Worm (Caenorhabditis elegans) whole organism, young adult: ENCODE measurements around the gene M05D6.1.

Source experiments
- B0035.1 ChIP-seq: sonication (generic microtip); optimal IDR thresholded peaks from 2 replicates; lab custom pipeline; 2016; ENCODE audit warnings: missing genetic modification characterization, mild to moderate bottlenecking, missing compliant biosample characterization, missing genotype, missing genetic modification reagents
- B0336.3 ChIP-seq: fragments of 200-800 bp; sonication (Bioruptor generic); IDR thresholded peaks from 2 replicates; pipeline ENCODE4 v1.3.6; 2022; ENCODE audit warnings: missing genetic modification characterization, missing compliant biosample characterization
- K11D2.4 ChIP-seq: fragments of 200-800 bp; sonication (Bioruptor generic); IDR thresholded peaks from 2 replicates; pipeline ENCODE4 v1.3.6; 2022; ENCODE audit warnings: missing genetic modification reagents, missing genetic modification characterization, missing compliant biosample characterization
- T26A5.8 ChIP-seq: sonication (generic microtip); optimal IDR thresholded peaks from 2 replicates; lab custom pipeline; 2016; ENCODE audit warnings: missing genetic modification characterization, missing compliant biosample characterization
- Y53G8AR.9 ChIP-seq: fragments of 200-800 bp; sonication (Bioruptor generic); conservative IDR thresholded peaks from 2 replicates; pipeline ENCODE4 v1.3.6; 2022; ENCODE audit warnings: missing genetic modification reagents, missing genetic modification characterization, missing compliant biosample characterization
- Y56A3A.18 ChIP-seq: fragments of 200-800 bp; sonication (Bioruptor generic); IDR thresholded peaks from 2 replicates; pipeline ENCODE4 v1.3.6; 2022; ENCODE audit warnings: missing genetic modification reagents, missing genetic modification characterization, missing compliant biosample characterization
- ZK185.1 ChIP-seq: sonication (generic microtip); optimal IDR thresholded peaks from 2 replicates; lab custom pipeline; 2016; ENCODE audit warnings: mild to moderate bottlenecking, missing genetic modification characterization, missing compliant biosample characterization; ENCODE audit not compliant: poor library complexity, severe bottlenecking
- ama-1 ChIP-seq, 3 experiments: fragments of 150-350 bp in 1 of 3; sonication (generic microtip) in 2 of 3; optimal IDR thresholded peaks; 2 replicates each; lab custom pipeline; 2014 to 2018; ENCODE audit warnings: missing biosample characterization in 2 of 3, missing genetic modification characterization in 2 of 3, missing genetic modification reagents in 2 of 3
- aptf-2 ChIP-seq: fragments of 200-800 bp; sonication (Bioruptor generic); conservative IDR thresholded peaks from 2 replicates; pipeline ENCODE4 v1.3.6; 2022; ENCODE audit warnings: missing genetic modification reagents, missing genetic modification characterization, missing compliant biosample characterization
- attf-5 ChIP-seq: fragments of 200-800 bp; sonication (Bioruptor generic); optimal IDR thresholded peaks from 2 replicates; lab custom pipeline; 2018; ENCODE audit warnings: mild to moderate bottlenecking, missing genetic modification characterization, missing compliant biosample characterization
- ccch-3 ChIP-seq: fragments of 200-800 bp; sonication (Bioruptor generic); optimal IDR thresholded peaks from 2 replicates; lab custom pipeline; 2018; ENCODE audit warnings: mild to moderate bottlenecking, missing genetic modification characterization, missing compliant biosample characterization
- cebp-1 ChIP-seq, 2 experiments: fragments of 200-800 bp in 1 of 2; sonication (Bioruptor generic) in 1 of 2; sonication (generic microtip) in 1 of 2; IDR thresholded peaks in 1 of 2; optimal IDR thresholded peaks in 1 of 2; 2 replicates each; pipeline versions ENCODE4 v1.3.6 to Lab custom; 2017 to 2022; ENCODE audit warnings: missing compliant biosample characterization in 2 of 2, missing genetic modification characterization in 2 of 2, mild to moderate bottlenecking in 1 of 2, missing genetic modification reagents in 1 of 2, moderate library complexity in 1 of 2
- ceh-27 ChIP-seq: fragments of 200-800 bp; sonication (Bioruptor generic); optimal IDR thresholded peaks from 2 replicates; lab custom pipeline; 2018; ENCODE audit warnings: mild to moderate bottlenecking, missing genetic modification characterization, moderate library complexity, missing compliant biosample characterization
- ekl-4 ChIP-seq: fragments of 200-800 bp; sonication (Bioruptor generic); IDR thresholded peaks from 2 replicates; pipeline ENCODE4 v1.3.6; 2022; ENCODE audit warnings: missing genetic modification reagents, missing genetic modification characterization, missing compliant biosample characterization
- hlh-26 ChIP-seq: fragments of 200-800 bp; sonication (Bioruptor generic); conservative IDR thresholded peaks from 2 replicates; pipeline ENCODE4 v1.3.6; 2022; ENCODE audit warnings: missing genetic modification reagents, missing genetic modification characterization, missing compliant biosample characterization
- hmg-1.2 ChIP-seq: fragments of 200-800 bp; sonication (Bioruptor generic); IDR thresholded peaks from 2 replicates; pipeline ENCODE4 v1.3.6; 2022; ENCODE audit warnings: missing genetic modification reagents, missing genetic modification characterization, missing compliant biosample characterization
- hsf-1 ChIP-seq: fragments of 200-800 bp; sonication (Bioruptor generic); IDR thresholded peaks from 2 replicates; pipeline ENCODE4 v1.3.6; 2022; ENCODE audit warnings: missing genetic modification reagents, missing genetic modification characterization, missing compliant biosample characterization
- lin-26 ChIP-seq: fragments of 200-800 bp; sonication (Bioruptor generic); IDR thresholded peaks from 2 replicates; pipeline ENCODE4 v1.3.6; 2022; ENCODE audit warnings: missing genetic modification reagents, missing genetic modification characterization, missing compliant biosample characterization
- lin-40 ChIP-seq: sonication (generic microtip); optimal IDR thresholded peaks from 2 replicates; lab custom pipeline; 2016; ENCODE audit warnings: missing genetic modification characterization, mild to moderate bottlenecking, missing compliant biosample characterization, missing genotype, missing genetic modification reagents
- lsl-1 ChIP-seq: fragments of 200-800 bp; sonication (Bioruptor generic); optimal IDR thresholded peaks from 2 replicates; lab custom pipeline; 2018; ENCODE audit warnings: mild to moderate bottlenecking, missing genetic modification characterization, moderate library complexity, missing compliant biosample characterization
- lsy-27 ChIP-seq: sonication (generic microtip); optimal IDR thresholded peaks from 2 replicates; lab custom pipeline; 2017; ENCODE audit warnings: missing genetic modification characterization, mild to moderate bottlenecking, missing compliant biosample characterization, antibody characterized with exemption, missing genotype, borderline replicate concordance; ENCODE audit not compliant: insufficient read depth
- madf-6 ChIP-seq: fragments of 200-800 bp; sonication (Bioruptor generic); IDR thresholded peaks from 2 replicates; pipeline ENCODE4 v1.3.6; 2022; ENCODE audit warnings: missing genetic modification reagents, missing genetic modification characterization, missing compliant biosample characterization
- madf-8 ChIP-seq: fragments of 200-800 bp; sonication (Bioruptor generic); conservative IDR thresholded peaks from 2 replicates; pipeline ENCODE4 v1.3.6; 2022; ENCODE audit warnings: missing genetic modification reagents, missing genetic modification characterization, missing compliant biosample characterization
- mcd-1 ChIP-seq: fragments of 200-800 bp; sonication (Bioruptor generic); IDR thresholded peaks from 2 replicates; pipeline ENCODE4 v1.3.6; 2022; ENCODE audit warnings: missing genetic modification reagents, missing genetic modification characterization, missing compliant biosample characterization
- nfya-1 ChIP-seq: sonication (generic microtip); optimal IDR thresholded peaks from 2 replicates; lab custom pipeline; 2017; ENCODE audit warnings: antibody characterized with exemption, missing compliant biosample characterization, missing genetic modification characterization, borderline replicate concordance; ENCODE audit not compliant: insufficient read depth
- nhr-179 ChIP-seq: sonication (generic microtip); optimal IDR thresholded peaks from 2 replicates; lab custom pipeline; 2016; ENCODE audit warnings: mild to moderate bottlenecking, missing genetic modification characterization, missing compliant biosample characterization
- nhr-80 ChIP-seq: sonication (generic microtip); optimal IDR thresholded peaks from 2 replicates; lab custom pipeline; 2016; ENCODE audit warnings: missing genetic modification characterization, missing compliant biosample characterization
- sdz-38 ChIP-seq: sonication (generic microtip); optimal IDR thresholded peaks from 2 replicates; lab custom pipeline; 2016; ENCODE audit warnings: missing genotype, missing genetic modification characterization, missing compliant biosample characterization
- snpc-1.3 ChIP-seq: sonication (generic microtip); optimal IDR thresholded peaks from 2 replicates; lab custom pipeline; 2017; ENCODE audit warnings: missing genetic modification characterization, mild to moderate bottlenecking, missing compliant biosample characterization, antibody characterized with exemption, moderate library complexity, missing genotype, missing genetic modification reagents; ENCODE audit not compliant: insufficient read depth
- ztf-22 ChIP-seq: fragments of 200-800 bp; sonication (Bioruptor generic); optimal IDR thresholded peaks from 2 replicates; lab custom pipeline; 2018; ENCODE audit warnings: mild to moderate bottlenecking, missing genetic modification characterization, moderate library complexity, missing compliant biosample characterization

M05D6.1 gene

ce11 chrII:8484546-8484945, 9.3 kb upstream of the M05D6.1 start:
- TF ChIP-seq aptf-2 (no peak), sdz-38 (tag; lab: Kevin White, UChicago) (no peak), B0336.3 (peak; percentile 43; the same call in 1 of the 2 replicates), cebp-1 (GFP tag; IDR thresholded peaks at IDR 0.05; lab: Robert Waterston, UW) (no peak), cebp-1 (tag; optimal IDR thresholded peaks at IDR 0.05; lab: Kevin White, UChicago) (peak; percentile 31), ztf-22 (GFP tag; lab: Kevin White, UChicago) (peak; percentile 18), Y53G8AR.9 (0 out of 2 replicates have a peak, but pooled peaks have one; percentile 58), nhr-80 (tag; lab: Kevin White, UChicago) (peak; percentile 66), Y56A3A.18 (GFP tag; lab: Robert Waterston, UW) (peak; percentile 80)

DNA sequence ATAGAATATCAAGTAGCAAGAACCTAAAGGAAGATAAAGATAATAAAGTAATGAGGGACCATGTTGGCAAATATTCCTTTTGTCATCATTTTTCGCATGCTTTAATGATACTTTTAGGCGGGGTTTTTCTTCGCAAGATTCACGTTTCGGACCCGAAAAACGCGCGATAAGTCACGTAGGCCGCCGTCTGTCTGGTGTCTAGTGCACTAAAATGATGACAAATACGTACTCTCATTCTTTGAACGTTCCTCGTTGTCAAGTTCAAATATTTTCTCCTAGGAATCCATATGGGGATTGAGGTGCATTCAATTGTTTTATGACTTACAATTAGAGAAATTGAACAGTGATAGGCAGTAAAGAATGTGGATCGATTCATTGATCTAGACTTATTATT, 8.6 kb upstream of the M05D6.1 start, which contains the start of gene taap-1:
Gene taap-1 (minus strand): TSS at position 79 of the 394 bp plus-strand sequence.
- TF ChIP-seq ZK185.1: peak; percentile 11
- TF ChIP-seq madf-8: no peak
- TF ChIP-seq lsy-27 (tag; lab: Kevin White, UChicago): no peak
- TF ChIP-seq nhr-179 (tag; lab: Kevin White, UChicago): no peak
- TF ChIP-seq madf-6: 0 out of 2 replicates have a peak, but pooled peaks have one; percentile 25

- TF ChIP-seq lsl-1 (GFP tag; lab: Kevin White, UChicago): peak; percentile 35
- peak; percentile 61 for TF ChIP-seq ama-1 (optimal IDR thresholded peaks at IDR 0.05; lab: Kevin White, UChicago)
- TF ChIP-seq ama-1 (GFP tag; optimal IDR thresholded peaks at IDR 0.05; lab: Kevin White, UChicago): no peak
- no peak for TF ChIP-seq hlh-26 (GFP tag; lab: Robert Waterston, UW)
- peak; percentile 43 for TF ChIP-seq attf-5
- peak; percentile 55; the same call in 1 of the 2 replicates for TF ChIP-seq hmg-1.2 (GFP tag; lab: Robert Waterston, UW)
- TF ChIP-seq hsf-1: no peak
- no peak for TF ChIP-seq ccch-3
- no peak for TF ChIP-seq ceh-27 (GFP tag; lab: Kevin White, UChicago)
- no peak for TF ChIP-seq T26A5.8
- no peak for TF ChIP-seq B0035.1 (tag; lab: Kevin White, UChicago)
- peak; percentile 24 for TF ChIP-seq nhr-80 (tag; lab: Kevin White, UChicago)
- TF ChIP-seq lin-40 (tag; lab: Kevin White, UChicago): no peak
- peak; percentile 17; the same call in 1 of the 2 replicates for TF ChIP-seq mcd-1 (GFP tag; lab: Robert Waterston, UW)
These were observed 8.1 kb upstream of the M05D6.1 start for ce11 chrII:8483124-8483792.

DNA sequence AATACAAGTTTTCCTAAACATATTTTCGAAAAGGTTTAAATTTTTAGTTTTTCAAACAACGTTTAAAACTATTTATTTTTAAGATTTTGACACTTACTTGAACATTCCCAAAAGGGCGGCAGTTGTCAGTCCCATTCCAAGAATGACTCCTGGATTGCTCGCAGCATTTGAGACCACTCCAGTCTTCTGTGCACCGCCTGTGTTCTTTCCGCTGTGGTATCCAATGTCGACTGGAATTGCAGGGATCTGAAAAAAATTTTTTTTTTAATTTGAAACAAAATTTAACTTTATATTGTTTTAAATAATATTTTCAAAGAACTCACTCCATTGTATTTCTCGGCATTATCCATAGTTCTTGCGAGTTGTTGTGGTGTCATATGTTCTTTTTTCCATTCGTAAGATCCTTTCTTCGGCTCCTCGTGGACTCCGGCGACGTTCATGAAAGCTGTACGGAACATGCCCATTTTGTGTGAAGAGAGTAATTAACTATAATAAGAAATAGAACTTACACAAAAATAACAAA, 6.6 kb upstream of the M05D6.1 start, which contains the start of gene M05D6.5:
Gene M05D6.5 (minus strand): TSS at position 473 of the 523 bp plus-strand sequence.
- TF ChIP-seq lin-26 (GFP tag; lab: Robert Waterston, UW) (0 out of 2 replicates have a peak, but pooled peaks have one; percentile 8), ekl-4 (GFP tag; lab: Robert Waterston, UW) (0 out of 2 replicates have a peak, but pooled peaks have one; percentile 40), K11D2.4 (no peak), ama-1 (optimal IDR thresholded peaks at IDR 0.05; lab: Kevin White, UChicago) (peak; percentile 83), ama-1 (GFP tag; optimal IDR thresholded peaks at IDR 0.05; lab: Kevin White, UChicago) (no peak), nfya-1 (tag; lab: Kevin White, UChicago) (no peak), snpc-1.3 (tag; lab: Kevin White, UChicago) (no peak), B0336.3 (0 out of 2 replicates have a peak, but pooled peaks have one; percentile 13), ceh-27 (GFP tag; lab: Kevin White, UChicago) (no peak), Y53G8AR.9 (0 out of 2 replicates have a peak, but pooled peaks have one; percentile 13)
- TF ChIP-seq, all 124 proteins: peak for 5
